Fruit fly (Drosophila melanogaster): ENCODE data around the gene HIP.

Gene HIP

dm6 chrX:3750232-3751075, 48.5 kb upstream of the HIP start (continued):
- peak; percentile 80 for TF ChIP-seq klu (GFP tag; IDR thresholded peaks at IDR 0.05)
- no peak for TF ChIP-seq unc-4 (GFP tag; IDR thresholded peaks at IDR 0.05; ENCODE audit: partially characterized antibody)
- no peak for TF ChIP-seq CG15479 (GFP tag; optimal IDR thresholded peaks at IDR 0.05)
- no peak for TF ChIP-seq CG6791 (GFP tag; IDR thresholded peaks at IDR 0.05; ENCODE audit: partially characterized antibody)
- peak; percentile 83 for TF ChIP-seq HmgZ (tag; optimal IDR thresholded peaks at IDR 0.05)
- TF ChIP-seq nom (GFP tag; optimal IDR thresholded peaks at IDR 0.05): peak; percentile 51
- TF ChIP-seq kay (GFP tag; optimal IDR thresholded peaks at IDR 0.05): peak; percentile 38
- peak; percentile 82 for TF ChIP-seq CG8944 (GFP tag; optimal IDR thresholded peaks at IDR 0.05)
- peak; percentile 82 for TF ChIP-seq gsb (GFP tag; IDR thresholded peaks at IDR 0.05)
- TF ChIP-seq lilli (GFP tag; optimal IDR thresholded peaks at IDR 0.05): peak; percentile 87
- no peak for TF ChIP-seq Kr (GFP tag; optimal IDR thresholded peaks at IDR 0.05)
- no peak for TF ChIP-seq hbn (GFP tag; IDR thresholded peaks at IDR 0.05; ENCODE audit: partially characterized antibody)
- peak; percentile 78 for TF ChIP-seq CG6272 (GFP tag; IDR thresholded peaks at IDR 0.05)
- no peak for TF ChIP-seq Opbp (GFP tag; IDR thresholded peaks at IDR 0.05; ENCODE audit: partially characterized antibody)
- peak; percentile 58 to 86 for TF ChIP-seq Pdp1 (GFP tag; optimal IDR thresholded peaks at IDR 0.05)
- peak; percentile 76 for TF ChIP-seq Bteb2 (GFP tag; optimal IDR thresholded peaks at IDR 0.05)
- TF ChIP-seq CG7745 (tag; optimal IDR thresholded peaks at IDR 0.05): no peak
- no peak for TF ChIP-seq TFAM (GFP tag; optimal IDR thresholded peaks at IDR 0.05)
- peak; percentile 93 for TF ChIP-seq CG2678 (tag; optimal IDR thresholded peaks at IDR 0.05)
- TF ChIP-seq sna (GFP tag; IDR thresholded peaks at IDR 0.05; ENCODE audit: partially characterized antibody): no peak
- TF ChIP-seq ham (GFP tag; IDR thresholded peaks at IDR 0.05): 0 out of 2 replicates have a peak, but pooled peaks have one; percentile 15
- peak; percentile 79 for TF ChIP-seq ssp (GFP tag; IDR thresholded peaks at IDR 0.05)
- peak; percentile 80 to 93 for TF ChIP-seq dpn (GFP tag; optimal IDR thresholded peaks at IDR 0.05)
- TF ChIP-seq fd3F (GFP tag; optimal IDR thresholded peaks at IDR 0.05): peak; percentile 87
- peak; percentile 61 for TF ChIP-seq Asciz (GFP tag; optimal IDR thresholded peaks at IDR 0.05)
- TF ChIP-seq jigr1 (GFP tag; IDR thresholded peaks at IDR 0.05): peak; percentile 83; the same call in 2 of the 3 replicates
- TF ChIP-seq Aef1 (GFP tag; IDR thresholded peaks at IDR 0.05): peak; percentile 85
- TF ChIP-seq CG10462 (GFP tag; optimal IDR thresholded peaks at IDR 0.05): peak; percentile 61
- peak; percentile 89 for TF ChIP-seq ind (GFP tag; optimal IDR thresholded peaks at IDR 0.05)
- peak; percentile 80 for TF ChIP-seq CG14014 (GFP tag; IDR thresholded peaks at IDR 0.05)
- peak; percentile 86 for TF ChIP-seq CG32532 (GFP tag; IDR thresholded peaks at IDR 0.05)
- no peak for TF ChIP-seq BEAF-32 (GFP tag; optimal IDR thresholded peaks at IDR 0.05)
- peak; percentile 64 for TF ChIP-seq disco-r (GFP tag; optimal IDR thresholded peaks at IDR 0.05)
- peak; percentile 54 for TF ChIP-seq gt (GFP tag; IDR thresholded peaks at IDR 0.05)
- TF ChIP-seq MBD-R2 (GFP tag; IDR thresholded peaks at IDR 0.05): peak; percentile 71
- peak; percentile 67 for TF ChIP-seq al (GFP tag; IDR thresholded peaks at IDR 0.05)
- peak; percentile 92 for TF ChIP-seq Fer1 (GFP tag; optimal IDR thresholded peaks at IDR 0.05)
- TF ChIP-seq HLHmδ (GFP tag; optimal IDR thresholded peaks at IDR 0.05): no peak
- peak; percentile 80 for TF ChIP-seq Dek (tag; optimal IDR thresholded peaks at IDR 0.05)
- no peak for TF ChIP-seq pita (GFP tag; optimal IDR thresholded peaks at IDR 0.05)
- peak; percentile 88 for TF ChIP-seq CG17361 (GFP tag; IDR thresholded peaks at IDR 0.05)
- TF ChIP-seq C15 (GFP tag; IDR thresholded peaks at IDR 0.05): peak; percentile 40; the same call in 1 of the 3 replicates
- no peak for TF ChIP-seq CG14965 (GFP tag; optimal IDR thresholded peaks at IDR 0.05; ENCODE audit: borderline replicate concordance)
- TF ChIP-seq CG9727 (GFP tag; optimal IDR thresholded peaks at IDR 0.05): peak; percentile 73
- peak; percentile 68 for TF ChIP-seq kni (GFP tag; optimal IDR thresholded peaks at IDR 0.05)
- TF ChIP-seq slbo (GFP tag; IDR thresholded peaks at IDR 0.05): peak; percentile 88
- TF ChIP-seq crol (GFP tag; IDR thresholded peaks at IDR 0.05): peak; percentile 100
